Worm (Caenorhabditis elegans) whole organism, early embryonic: ENCODE data around the gene gld-3.

ENCODE experiments used
- aly-1 ChIP-seq: sonication (generic microtip); optimal IDR thresholded peaks from 2 replicates; lab custom pipeline; 2016; ENCODE audit warnings: missing genetic modification characterization, missing compliant biosample characterization
- ama-1 ChIP-seq: fragments of 150-350 bp; optimal IDR thresholded peaks from 2 replicates; lab custom pipeline; 2014
- ceh-13 ChIP-seq: fragments of 200-800 bp; sonication (Bioruptor generic); optimal IDR thresholded peaks from 2 replicates; lab custom pipeline; 2018; ENCODE audit warnings: mild to moderate bottlenecking, missing genetic modification characterization, missing compliant biosample characterization
- ceh-36 ChIP-seq: sonication (generic microtip); optimal IDR thresholded peaks from 2 replicates; lab custom pipeline; 2016; ENCODE audit warnings: missing genetic modification characterization, inconsistent platforms, missing compliant biosample characterization
- ets-7 ChIP-seq: sonication (generic microtip); optimal IDR thresholded peaks from 2 replicates; lab custom pipeline; 2016; ENCODE audit warnings: missing genotype, missing genetic modification characterization, missing compliant biosample characterization
- hmg-4 ChIP-seq: fragments of 200-800 bp; sonication (Bioruptor generic); optimal IDR thresholded peaks from 2 replicates; lab custom pipeline; 2018; ENCODE audit warnings: mild to moderate bottlenecking, missing genetic modification characterization, missing compliant biosample characterization
- sea-1 ChIP-seq: fragments of 200-800 bp; sonication (Bioruptor generic); conservative IDR thresholded peaks from 2 replicates; pipeline ENCODE4 v1.3.6; 2022; ENCODE audit warnings: missing genetic modification characterization, missing compliant biosample characterization
- tbx-37 ChIP-seq: fragments of 200-800 bp; sonication (Bioruptor generic); conservative IDR thresholded peaks from 2 replicates; pipeline ENCODE4 v1.3.6; 2022; ENCODE audit warnings: missing genetic modification reagents, missing genetic modification characterization, missing compliant biosample characterization
- tra-4 ChIP-seq: sonication (generic microtip); optimal IDR thresholded peaks from 2 replicates; lab custom pipeline; 2017; ENCODE audit warnings: missing genetic modification characterization, missing compliant biosample characterization

ce11 chrII:7090085-7090484 is 42.4 kb upstream of the gld-3 start:
- TF ChIP-seq tra-4 (tag; lab: Kevin White, UChicago) (no peak), ceh-36 (tag; lab: Kevin White, UChicago) (no peak), ama-1 (lab: Kevin White, UChicago) (no peak), tbx-37 (GFP tag; lab: Robert Waterston, UW) (no peak), hmg-4 (GFP tag; lab: Kevin White, UChicago) (no peak), ceh-13 (GFP tag; lab: Kevin White, UChicago) (no peak), sea-1 (GFP tag; lab: Robert Waterston, UW) (no peak), ets-7 (no peak), aly-1 (tag; lab: Kevin White, UChicago) (no peak)
